Worm (Caenorhabditis elegans): Measurements from ENCODE around the gene chca-1.
"Not testable (repeated sequence)": the region's sequence is repeated elsewhere in the genome, so short reads cannot be mapped to it uniquely, and the experiment has no call there.

chca-1 gene

ce11 chrIV:9679296-9679695 is 28.1 kb downstream of the chca-1 start:
- TF ChIP-seq jun-1 (tag; optimal IDR thresholded peaks at IDR 0.05) (no peak), elt-2 (tag; optimal IDR thresholded peaks at IDR 0.05) (peak; percentile 3)

ce11 chrIV:9680841-9681240 is 29.6 kb downstream of the chca-1 start, which contains the start of gene ins-8:
TSS of gene ins-8 (minus strand) at chrIV:9680941.
- no peak for TF ChIP-seq nhr-76 (tag; optimal IDR thresholded peaks at IDR 0.05)
- no peak for TF ChIP-seq fkh-2 (tag; optimal IDR thresholded peaks at IDR 0.05)
- TF ChIP-seq sea-2 (GFP tag; optimal IDR thresholded peaks at IDR 0.05) = no peak
- no peak for TF ChIP-seq nhr-11 (tag; optimal IDR thresholded peaks at IDR 0.05)
- no peak for TF ChIP-seq nhr-67 (tag; optimal IDR thresholded peaks at IDR 0.05)
- no peak for TF ChIP-seq mdl-1 (tag; optimal IDR thresholded peaks at IDR 0.05)
- no peak for TF ChIP-seq mml-1 (tag; optimal IDR thresholded peaks at IDR 0.05)
- TF ChIP-seq nhr-237 (tag; optimal IDR thresholded peaks at IDR 0.05) = no peak
- no peak for TF ChIP-seq aly-2 (tag; optimal IDR thresholded peaks at IDR 0.05)
- no peak for TF ChIP-seq lin-15B (tag; optimal IDR thresholded peaks at IDR 0.05)
- TF ChIP-seq lsy-12 (tag; optimal IDR thresholded peaks at IDR 0.05) = no peak
- no peak for TF ChIP-seq ceh-9 (tag; optimal IDR thresholded peaks at IDR 0.05)
- TF ChIP-seq pha-4 (tag; optimal IDR thresholded peaks at IDR 0.05) = no peak
- TF ChIP-seq daf-12 (tag; optimal IDR thresholded peaks at IDR 0.05) = no peak
- TF ChIP-seq egl-5 (tag; optimal IDR thresholded peaks at IDR 0.05) = no peak
- no peak for TF ChIP-seq hmg-11 (tag; optimal IDR thresholded peaks at IDR 0.05)
- TF ChIP-seq elt-2 (tag; optimal IDR thresholded peaks at IDR 0.05) = no peak
- TF ChIP-seq pqm-1 (tag; optimal IDR thresholded peaks at IDR 0.05) = no peak
- TF ChIP-seq unc-39 (tag; optimal IDR thresholded peaks at IDR 0.05) = no peak
- TF ChIP-seq lin-39 (tag; optimal IDR thresholded peaks at IDR 0.05) = no peak

- peak; percentile 91 for TF ChIP-seq elt-2 (tag; optimal IDR thresholded peaks at IDR 0.05)
- no peak for TF ChIP-seq mml-1 (tag; optimal IDR thresholded peaks at IDR 0.05)
- TF ChIP-seq pqm-1 (tag; optimal IDR thresholded peaks at IDR 0.05) = peak; percentile 34
- TF ChIP-seq ztf-4 (tag; optimal IDR thresholded peaks at IDR 0.05) = no peak
- no peak for TF ChIP-seq nhr-11 (tag; optimal IDR thresholded peaks at IDR 0.05)
- TF ChIP-seq zag-1 (tag; optimal IDR thresholded peaks at IDR 0.05) = no peak
- TF ChIP-seq fkh-2 (tag; optimal IDR thresholded peaks at IDR 0.05) = no peak
- no peak for TF ChIP-seq nhr-12 (tag; optimal IDR thresholded peaks at IDR 0.05)
- TF ChIP-seq nhr-23 (tag; optimal IDR thresholded peaks at IDR 0.05) = no peak
These were observed 31.3 kb downstream of the chca-1 start, which contains the start of gene ins-7 for ce11 chrIV:9682514-9682913. TSS of gene ins-7 (minus strand) at chrIV:9682845.

- TF ChIP-seq nhr-23 (tag; optimal IDR thresholded peaks at IDR 0.05) = no peak
- TF ChIP-seq ZK546.5 (tag; optimal IDR thresholded peaks at IDR 0.05) = no peak
- TF ChIP-seq lsy-12 (tag; optimal IDR thresholded peaks at IDR 0.05) = no peak
- TF ChIP-seq ceh-28 (tag; optimal IDR thresholded peaks at IDR 0.05) = no peak
- no peak for TF ChIP-seq elt-2 (tag; optimal IDR thresholded peaks at IDR 0.05)
- TF ChIP-seq eor-1 (tag; optimal IDR thresholded peaks at IDR 0.05) = no peak
- no peak for TF ChIP-seq nhr-43 (tag; optimal IDR thresholded peaks at IDR 0.05; ENCODE audit: poor library complexity, severe bottlenecking)
- TF ChIP-seq nhr-237 (tag; optimal IDR thresholded peaks at IDR 0.05) = no peak
- TF ChIP-seq nhr-67 (tag; optimal IDR thresholded peaks at IDR 0.05) = no peak
- TF ChIP-seq nhr-76 (tag; optimal IDR thresholded peaks at IDR 0.05) = no peak
- no peak for TF ChIP-seq jun-1 (tag; optimal IDR thresholded peaks at IDR 0.05)
- no peak for TF ChIP-seq R02D3.7 (tag; optimal IDR thresholded peaks at IDR 0.05)
- TF ChIP-seq snpc-4 (tag; optimal IDR thresholded peaks at IDR 0.05) = no peak
- no peak for TF ChIP-seq elt-3 (tag; optimal IDR thresholded peaks at IDR 0.05)
These were observed 32.2 kb downstream of the chca-1 start, which contains the start of the genes htas-1 and ZK1251.3 for ce11 chrIV:9683433-9683832. TSS of gene htas-1 (minus strand) at chrIV:9683533. TSS of gene ZK1251.3 (plus strand) at chrIV:9683658.

- not testable (repeated sequence) for TF ChIP-seq nhr-25, nhr-77, elt-3 (tag; optimal IDR thresholded peaks at IDR 0.05)
These were observed 37.5 kb downstream of the chca-1 start, which contains the start of gene msp-76 for ce11 chrIV:9688715-9689114. TSS of gene msp-76 (plus strand) at chrIV:9689015.
